Fruit fly (Drosophila melanogaster) whole organism, embryonic: ENCODE data around the gene CG17105.

Source experiments
- Adf1 ChIP-seq: fragments of 200-800 bp; sonication (Bioruptor generic); IDR thresholded peaks from 2 replicates; pipeline ENCODE4 v1.3.6; 2022; ENCODE audit warnings: missing biosample characterization, missing genetic modification characterization
- Awh ChIP-seq: fragments of 200-800 bp; sonication (Bioruptor generic); IDR thresholded peaks from 2 replicates; pipeline ENCODE4, ENCODE4 v1.3.6; 2022; ENCODE audit warnings: missing biosample characterization, missing genetic modification characterization
- CG1024 ChIP-seq: fragments of 200-800 bp; sonication (Bioruptor generic); IDR thresholded peaks from 2 replicates; pipeline ENCODE4 v1.3.6; 2022; ENCODE audit warnings: missing biosample characterization, missing genetic modification characterization
- CG10431 ChIP-seq: fragments of 200-800 bp; sonication (Bioruptor generic); optimal IDR thresholded peaks from 3 replicates; lab custom pipeline; 2018; ENCODE audit warnings: missing biosample characterization, mild to moderate bottlenecking, missing genetic modification characterization
- CG10543 ChIP-seq: fragments of 200-800 bp; sonication (Bioruptor generic); optimal IDR thresholded peaks from 3 replicates; lab custom pipeline; 2017; ENCODE audit warnings: missing biosample characterization, mild to moderate bottlenecking, missing genetic modification characterization, moderate library complexity
- CG10959 ChIP-seq: fragments of 200-800 bp; sonication (Bioruptor generic); IDR thresholded peaks from 2 replicates; pipeline ENCODE4 v1.3.6; 2022; ENCODE audit warnings: missing biosample characterization, missing genetic modification characterization
- CG11696 ChIP-seq: fragments of 200-800 bp; sonication (Bioruptor generic); IDR thresholded peaks from 2 replicates; pipeline ENCODE4 v1.3.6; 2022; ENCODE audit warnings: missing biosample characterization, missing genetic modification characterization
- CG12155 ChIP-seq: fragments of 200-800 bp; sonication (Bioruptor generic); optimal IDR thresholded peaks from 3 replicates; lab custom pipeline; 2016; ENCODE audit warnings: missing biosample characterization, missing genetic modification characterization
- CG14014 ChIP-seq: fragments of 200-800 bp; sonication (Bioruptor generic); IDR thresholded peaks from 2 replicates; pipeline ENCODE4 v1.3.6; 2022; ENCODE audit warnings: missing biosample characterization, missing genetic modification characterization
- CG15696 ChIP-seq: fragments of 200-800 bp; sonication (Bioruptor generic); optimal IDR thresholded peaks from 2 replicates; lab custom pipeline; 2019; ENCODE audit warnings: missing biosample characterization, mild to moderate bottlenecking, missing genetic modification characterization, moderate library complexity
- CG1602 ChIP-seq: fragments of 200-800 bp; sonication (Bioruptor generic); optimal IDR thresholded peaks from 3 replicates; lab custom pipeline; 2016; ENCODE audit warnings: missing biosample characterization, missing genetic modification characterization
- CG1603 ChIP-seq: fragments of 200-800 bp; sonication (Bioruptor generic); optimal IDR thresholded peaks from 2 replicates; lab custom pipeline; 2019; ENCODE audit warnings: missing biosample characterization, mild to moderate bottlenecking, missing genetic modification characterization, moderate library complexity
- CG17568 ChIP-seq: fragments of 200-800 bp; sonication (Bioruptor generic); optimal IDR thresholded peaks from 2 replicates; lab custom pipeline; 2018; ENCODE audit warnings: missing biosample characterization, mild to moderate bottlenecking, missing genetic modification characterization, moderate library complexity
- CG2202 ChIP-seq: fragments of 200-800 bp; sonication (Bioruptor generic); optimal IDR thresholded peaks from 2 replicates; lab custom pipeline; 2018; ENCODE audit warnings: missing biosample characterization, mild to moderate bottlenecking, missing genetic modification characterization
- CG30431 ChIP-seq: fragments of 200-800 bp; sonication (Bioruptor generic); optimal IDR thresholded peaks from 2 replicates; lab custom pipeline; 2017; ENCODE audit warnings: missing biosample characterization, missing genetic modification characterization
- CG3065 ChIP-seq: fragments of 200-800 bp; sonication (Bioruptor generic); optimal IDR thresholded peaks from 2 replicates; lab custom pipeline; 2016; ENCODE audit warnings: missing biosample characterization, missing genetic modification characterization
- CG3995 ChIP-seq: fragments of 200-800 bp; sonication (Bioruptor generic); optimal IDR thresholded peaks from 3 replicates; lab custom pipeline; 2016; ENCODE audit warnings: missing biosample characterization, missing genetic modification characterization
- CG43689 ChIP-seq: fragments of 200-800 bp; sonication (Bioruptor generic); IDR thresholded peaks from 2 replicates; pipeline ENCODE4 v1.3.6; 2022; ENCODE audit warnings: missing biosample characterization, missing genetic modification characterization
- CG7928 ChIP-seq: fragments of 200-800 bp; sonication (Bioruptor generic); optimal IDR thresholded peaks from 2 replicates; lab custom pipeline; 2017; ENCODE audit warnings: missing biosample characterization, mild to moderate bottlenecking, missing genetic modification characterization
- CG8388 ChIP-seq: fragments of 200-800 bp; sonication (Bioruptor generic); optimal IDR thresholded peaks from 2 replicates; lab custom pipeline; 2019; ENCODE audit warnings: missing biosample characterization, mild to moderate bottlenecking, missing genetic modification characterization, moderate library complexity
- CrebB ChIP-seq: fragments of 200-800 bp; sonication (Bioruptor generic); optimal IDR thresholded peaks from 3 replicates; lab custom pipeline; 2018; ENCODE audit warnings: missing biosample characterization, mild to moderate bottlenecking, missing genetic modification characterization
- Dip2 ChIP-seq: fragments of 200-800 bp; sonication (Bioruptor generic); IDR thresholded peaks from 2 replicates; pipeline ENCODE4 v1.3.6; 2022; ENCODE audit warnings: missing biosample characterization, missing genetic modification characterization
- Gsc ChIP-seq: fragments of 200-800 bp; sonication (Bioruptor generic); IDR thresholded peaks from 2 replicates; pipeline ENCODE4 v1.3.6; 2022; ENCODE audit warnings: missing biosample characterization, missing genetic modification characterization
- H2.0 ChIP-seq: fragments of 200-800 bp; sonication (Bioruptor generic); IDR thresholded peaks from 2 replicates; pipeline ENCODE4 v1.3.6; 2022; ENCODE audit warnings: missing biosample characterization, missing genetic modification characterization
- Lpt ChIP-seq: fragments of >200 bp; optimal IDR thresholded peaks from 2 replicates; lab custom pipeline; 2018; ENCODE audit warnings: missing biosample characterization, missing genetic modification characterization
- Nf-YA ChIP-seq: fragments of 200-800 bp; sonication (Bioruptor generic); IDR thresholded peaks from 2 replicates; pipeline ENCODE4 v1.3.6; 2022; ENCODE audit warnings: missing biosample characterization, missing genetic modification characterization
- PHDP ChIP-seq: fragments of 200-800 bp; sonication (Bioruptor generic); optimal IDR thresholded peaks from 3 replicates; lab custom pipeline; 2018; ENCODE audit warnings: missing biosample characterization, mild to moderate bottlenecking, missing genetic modification characterization, moderate library complexity
- Ravus ChIP-seq: fragments of 200-800 bp; sonication (Bioruptor generic); IDR thresholded peaks from 2 replicates; pipeline ENCODE4 v1.3.6; 2022; ENCODE audit warnings: missing biosample characterization, missing genetic modification characterization
- Taf1 ChIP-seq: fragments of 200-800 bp; sonication (Bioruptor generic); IDR thresholded peaks from 2 replicates; pipeline ENCODE4 v1.3.6; 2022; ENCODE audit warnings: missing biosample characterization, missing genetic modification characterization
- Vsx1 ChIP-seq: fragments of 200-800 bp; sonication (Bioruptor generic); optimal IDR thresholded peaks from 2 replicates; lab custom pipeline; 2017; ENCODE audit warnings: missing biosample characterization, mild to moderate bottlenecking, missing genetic modification characterization, missing genetic modification reagents
- Xrp1 ChIP-seq: fragments of 200-800 bp; sonication (Bioruptor generic); IDR thresholded peaks from 2 replicates; pipeline ENCODE4 v1.3.6; 2022; ENCODE audit warnings: missing biosample characterization, missing genetic modification characterization
- ap ChIP-seq: fragments of 200-800 bp; sonication (Bioruptor generic); IDR thresholded peaks from 2 replicates; pipeline ENCODE4 v1.3.6; 2022; ENCODE audit warnings: missing biosample characterization, missing genetic modification characterization
- ash1 ChIP-seq: fragments of 200-800 bp; sonication (Bioruptor generic); optimal IDR thresholded peaks from 2 replicates; lab custom pipeline; 2018; ENCODE audit warnings: missing biosample characterization, mild to moderate bottlenecking, missing genetic modification characterization
- crc ChIP-seq: fragments of 200-800 bp; sonication (Bioruptor generic); optimal IDR thresholded peaks from 2 replicates; lab custom pipeline; 2016; ENCODE audit warnings: missing biosample characterization, missing genetic modification characterization
- esg ChIP-seq: fragments of 200-800 bp; sonication (Bioruptor generic); conservative IDR thresholded peaks from 2 replicates; pipeline ENCODE4 v1.3.6; 2022; ENCODE audit warnings: missing biosample characterization, missing genetic modification characterization
- eyg ChIP-seq: fragments of 200-800 bp; sonication (Bioruptor generic); optimal IDR thresholded peaks from 3 replicates; lab custom pipeline; 2016; ENCODE audit warnings: missing biosample characterization, missing genetic modification characterization
- fd64A ChIP-seq: fragments of 200-800 bp; sonication (Bioruptor generic); optimal IDR thresholded peaks from 3 replicates; lab custom pipeline; 2018; ENCODE audit warnings: missing biosample characterization, mild to moderate bottlenecking, missing genetic modification characterization
- gcm ChIP-seq: fragments of 200-800 bp; sonication (Bioruptor generic); optimal IDR thresholded peaks from 2 replicates; lab custom pipeline; 2019; ENCODE audit warnings: missing biosample characterization, mild to moderate bottlenecking, missing genetic modification characterization, moderate library complexity
- gro ChIP-seq: fragments of 200-800 bp; sonication (Bioruptor generic); optimal IDR thresholded peaks from 2 replicates; lab custom pipeline; 2016; ENCODE audit warnings: missing biosample characterization, missing genetic modification characterization
- h ChIP-seq: fragments of >200 bp; optimal IDR thresholded peaks from 2 replicates; lab custom pipeline; 2017
- ham ChIP-seq: fragments of 200-800 bp; sonication (Bioruptor generic); IDR thresholded peaks from 2 replicates; pipeline ENCODE4 v1.3.6; 2022; ENCODE audit warnings: missing biosample characterization, missing genetic modification characterization
- hkb ChIP-seq, 2 experiments: fragments of 200-800 bp in 1 of 2; fragments of >200 bp in 1 of 2; sonication (Bioruptor generic) in 1 of 2; IDR thresholded peaks in 1 of 2; optimal IDR thresholded peaks in 1 of 2; 2 replicates each; pipeline versions ENCODE4 v1.3.6 to Lab custom; 2017 to 2022; ENCODE audit warnings: missing biosample characterization in 1 of 2, missing genetic modification characterization in 1 of 2
- ind ChIP-seq: fragments of 200-800 bp; sonication (Bioruptor generic); optimal IDR thresholded peaks from 3 replicates; lab custom pipeline; 2016; ENCODE audit warnings: missing biosample characterization, missing genetic modification characterization
- jigr1 ChIP-seq: fragments of 200-800 bp; sonication (Bioruptor generic); IDR thresholded peaks from 3 replicates; pipeline ENCODE4 v1.3.6; 2022; ENCODE audit warnings: missing biosample characterization, missing genetic modification characterization
- jumu ChIP-seq: fragments of 200-800 bp; sonication (Bioruptor generic); optimal IDR thresholded peaks from 3 replicates; lab custom pipeline; 2016; ENCODE audit warnings: missing biosample characterization, missing genetic modification characterization
- mld ChIP-seq: fragments of 200-800 bp; sonication (Bioruptor generic); IDR thresholded peaks from 3 replicates; pipeline ENCODE4 v1.3.6; 2022; ENCODE audit warnings: missing biosample characterization, missing genetic modification characterization; ENCODE audit not compliant: partially characterized antibody
- nmo ChIP-seq: fragments of 200-800 bp; sonication (Bioruptor generic); optimal IDR thresholded peaks from 2 replicates; lab custom pipeline; 2018; ENCODE audit warnings: missing biosample characterization, mild to moderate bottlenecking, missing genetic modification characterization, moderate library complexity
- pum ChIP-seq: fragments of 200-800 bp; sonication (Bioruptor generic); optimal IDR thresholded peaks from 2 replicates; lab custom pipeline; 2016; ENCODE audit warnings: missing biosample characterization, missing genetic modification characterization
- ro ChIP-seq: fragments of 200-800 bp; sonication (Bioruptor generic); IDR thresholded peaks from 2 replicates; pipeline ENCODE4 v1.3.6; 2022; ENCODE audit warnings: missing biosample characterization, missing genetic modification characterization
- sim ChIP-seq: fragments of 200-800 bp; sonication (Bioruptor generic); IDR thresholded peaks from 2 replicates; pipeline ENCODE4 v1.3.6; 2022; ENCODE audit warnings: missing biosample characterization, missing genetic modification characterization
- sqz ChIP-seq: fragments of 200-800 bp; sonication (Bioruptor generic); optimal IDR thresholded peaks from 3 replicates; lab custom pipeline; 2018; ENCODE audit warnings: missing biosample characterization, mild to moderate bottlenecking, missing genetic modification characterization
- vfl ChIP-seq: fragments of 200-800 bp; sonication (Bioruptor generic); optimal IDR thresholded peaks from 2 replicates; lab custom pipeline; 2016; ENCODE audit warnings: missing biosample characterization, missing genetic modification characterization

Gene CG17105

DNA sequence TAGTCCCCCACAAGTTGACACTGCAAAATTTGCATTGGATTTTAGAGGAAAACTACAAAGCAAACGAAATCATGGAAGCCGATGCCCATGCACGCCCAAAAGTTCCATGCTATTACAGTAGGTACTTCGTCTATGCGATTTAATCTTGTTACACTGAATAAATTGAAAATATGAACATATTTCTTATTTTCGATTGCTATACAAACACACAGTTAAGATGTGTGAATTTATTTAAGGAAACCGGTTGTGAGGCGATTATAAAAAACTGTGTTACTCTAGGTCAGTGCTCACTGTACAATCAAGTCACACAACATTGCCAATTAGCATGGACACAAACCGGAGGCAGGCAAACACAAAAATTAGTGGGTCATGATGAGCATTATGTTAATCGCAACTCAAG is 15.2 kb upstream of the CG17105 start (continued):
- TF ChIP-seq Dip2 (GFP tag; lab: Robert Waterston, UW): peak; percentile 31; the same call in 1 of the 2 replicates
- peak; percentile 48 for TF ChIP-seq gcm (GFP tag; lab: Kevin White, UChicago)
- TF ChIP-seq fd64A (GFP tag; lab: Kevin White, UChicago): no peak
- TF ChIP-seq CG3065: peak; percentile 23
- peak; percentile 78 for TF ChIP-seq Nf-YA
- peak; percentile 92 for TF ChIP-seq Awh (GFP tag; lab: Robert Waterston, UW)
- peak; percentile 80 for TF ChIP-seq CG1024
- peak; percentile 39 for TF ChIP-seq CrebB (tag; lab: Kevin White, UChicago)
- TF ChIP-seq gro (GFP tag; lab: Kevin White, UChicago): peak; percentile 75
- peak; percentile 38 for TF ChIP-seq Vsx1 (GFP tag; lab: Kevin White, UChicago)
- TF ChIP-seq sim (GFP tag; lab: Robert Waterston, UW): peak; percentile 54; the same call in 1 of the 2 replicates
- 0 out of 2 replicates have a peak, but pooled peaks have one; percentile 17 for TF ChIP-seq ham
- TF ChIP-seq CG43689 (GFP tag; lab: Robert Waterston, UW): peak; percentile 85
- TF ChIP-seq CG10543 (GFP tag; lab: Kevin White, UChicago): no peak
- peak; percentile 91 for TF ChIP-seq CG14014 (GFP tag; lab: Robert Waterston, UW)
- TF ChIP-seq CG17568 (GFP tag; lab: Kevin White, UChicago): peak; percentile 48
- TF ChIP-seq esg (GFP tag; lab: Robert Waterston, UW): peak; percentile 86
- TF ChIP-seq PHDP (tag; lab: Kevin White, UChicago): peak; percentile 79
- no peak for TF ChIP-seq vfl (GFP tag; lab: Kevin White, UChicago)
- peak; percentile 67 for TF ChIP-seq nmo (GFP tag; lab: Kevin White, UChicago)
- TF ChIP-seq CG7928: no peak
- TF ChIP-seq CG12155 (GFP tag; lab: Kevin White, UChicago): peak; percentile 56
- no peak for TF ChIP-seq CG3995 (GFP tag; lab: Kevin White, UChicago)
- TF ChIP-seq Gsc (GFP tag; lab: Robert Waterston, UW): peak; percentile 36; the same call in 1 of the 2 replicates
- TF ChIP-seq eyg (GFP tag; lab: Kevin White, UChicago): peak; percentile 63
- peak; percentile 72 for TF ChIP-seq Ravus (GFP tag; lab: Robert Waterston, UW)
- TF ChIP-seq ap: peak; percentile 76
- peak; percentile 64 for TF ChIP-seq jumu
- peak; percentile 81 for TF ChIP-seq CG1603
- TF ChIP-seq CG2202 (tag; lab: Kevin White, UChicago): no peak
- no peak for TF ChIP-seq Lpt
- TF ChIP-seq hkb (optimal IDR thresholded peaks at IDR 0.05; lab: Kevin White, UChicago): no peak
- peak; percentile 95 for TF ChIP-seq hkb (GFP tag; IDR thresholded peaks at IDR 0.05; lab: Robert Waterston, UW)
- TF ChIP-seq crc: peak; percentile 71
- TF ChIP-seq CG8388 (GFP tag; lab: Kevin White, UChicago): peak; percentile 63
- peak; percentile 82 for TF ChIP-seq pum (GFP tag; lab: Kevin White, UChicago)
- peak; percentile 55 for TF ChIP-seq CG1602 (GFP tag; lab: Kevin White, UChicago)
- peak; percentile 21 for TF ChIP-seq CG30431 (GFP tag; lab: Kevin White, UChicago)
- TF ChIP-seq CG15696 (tag; lab: Kevin White, UChicago): no peak
- TF ChIP-seq ash1 (GFP tag; lab: Kevin White, UChicago): no peak
- peak; percentile 75; the same call in 2 of the 3 replicates for TF ChIP-seq jigr1 (GFP tag; lab: Robert Waterston, UW)
- TF ChIP-seq CG10959 (GFP tag; lab: Robert Waterston, UW): peak; percentile 63
- TF ChIP-seq Adf1 (GFP tag; lab: Robert Waterston, UW): peak; percentile 25; the same call in 1 of the 2 replicates
- TF ChIP-seq mld: no peak
- no peak for TF ChIP-seq h (lab: Kevin White, UChicago)
- TF ChIP-seq Xrp1 (GFP tag; lab: Robert Waterston, UW): peak; percentile 81
- TF ChIP-seq ro (GFP tag; lab: Robert Waterston, UW): peak; percentile 75
- TF ChIP-seq sqz: peak; percentile 8
- peak; percentile 76 for TF ChIP-seq CG11696
- no peak for TF ChIP-seq CG10431 (GFP tag; lab: Kevin White, UChicago)
- TF ChIP-seq H2.0 (GFP tag; lab: Robert Waterston, UW): peak; percentile 90
- TF ChIP-seq ind (GFP tag; lab: Kevin White, UChicago): peak; percentile 88
- TF ChIP-seq Taf1 (GFP tag; lab: Robert Waterston, UW): peak; percentile 41; the same call in 1 of the 2 replicates
